Worm (Caenorhabditis elegans) whole organism, early embryonic: Measurements from ENCODE around the gene dpy-26.
"Not testable (repeated sequence)": the region's sequence is repeated elsewhere in the genome, so short reads cannot be mapped to it uniquely, and the experiment has no call there.

Experiments used
- B0310.2 ChIP-seq: sonication (generic microtip); optimal IDR thresholded peaks from 2 replicates; lab custom pipeline; 2016; ENCODE audit warnings: mild to moderate bottlenecking, missing genetic modification characterization, missing compliant biosample characterization
- F13C5.2 ChIP-seq: sonication (generic microtip); optimal IDR thresholded peaks from 2 replicates; lab custom pipeline; 2017; ENCODE audit warnings: mild to moderate bottlenecking, missing genetic modification characterization, inconsistent platforms, missing compliant biosample characterization
- aly-1 ChIP-seq: sonication (generic microtip); optimal IDR thresholded peaks from 2 replicates; lab custom pipeline; 2016; ENCODE audit warnings: missing genetic modification characterization, missing compliant biosample characterization
- ama-1 ChIP-seq: fragments of 150-350 bp; optimal IDR thresholded peaks from 2 replicates; lab custom pipeline; 2014
- ceh-36 ChIP-seq: sonication (generic microtip); optimal IDR thresholded peaks from 2 replicates; lab custom pipeline; 2016; ENCODE audit warnings: missing genetic modification characterization, inconsistent platforms, missing compliant biosample characterization
- ets-7 ChIP-seq: sonication (generic microtip); optimal IDR thresholded peaks from 2 replicates; lab custom pipeline; 2016; ENCODE audit warnings: missing genotype, missing genetic modification characterization, missing compliant biosample characterization
- flt-1 ChIP-seq: fragments of 200-800 bp; sonication (Bioruptor generic); IDR thresholded peaks from 2 replicates; pipeline ENCODE4 v1.3.6; 2022; ENCODE audit warnings: missing genetic modification characterization, missing compliant biosample characterization
- hmbx-1 ChIP-seq: sonication (generic microtip); optimal IDR thresholded peaks from 2 replicates; lab custom pipeline; 2016; ENCODE audit warnings: mild to moderate bottlenecking, missing genetic modification characterization, missing compliant biosample characterization
- hmg-4 ChIP-seq: fragments of 200-800 bp; sonication (Bioruptor generic); optimal IDR thresholded peaks from 2 replicates; lab custom pipeline; 2018; ENCODE audit warnings: mild to moderate bottlenecking, missing genetic modification characterization, missing compliant biosample characterization
- hnd-1 ChIP-seq: sonication (generic microtip); optimal IDR thresholded peaks from 2 replicates; lab custom pipeline; 2016; ENCODE audit warnings: missing genetic modification characterization, missing compliant biosample characterization
- pes-1 ChIP-seq: fragments of 200-800 bp; sonication (Bioruptor generic); IDR thresholded peaks from 2 replicates; pipeline ENCODE4 v1.3.6; 2022; ENCODE audit warnings: missing genetic modification reagents, missing genetic modification characterization, missing compliant biosample characterization
- sea-1 ChIP-seq: fragments of 200-800 bp; sonication (Bioruptor generic); conservative IDR thresholded peaks from 2 replicates; pipeline ENCODE4 v1.3.6; 2022; ENCODE audit warnings: missing genetic modification characterization, missing compliant biosample characterization
- tbx-11 ChIP-seq: fragments of 200-800 bp; sonication (Bioruptor generic); IDR thresholded peaks from 2 replicates; pipeline ENCODE4 v1.3.6; 2022; ENCODE audit warnings: missing genetic modification characterization, missing compliant biosample characterization
- tra-4 ChIP-seq: sonication (generic microtip); optimal IDR thresholded peaks from 2 replicates; lab custom pipeline; 2017; ENCODE audit warnings: missing genetic modification characterization, missing compliant biosample characterization

- TF ChIP-seq tra-4 (tag; lab: Kevin White, UChicago); pes-1 (GFP tag; lab: Robert Waterston, UW); hmbx-1 (tag; lab: Kevin White, UChicago); ama-1; ceh-36 (tag; lab: Kevin White, UChicago); flt-1; aly-1 (tag; lab: Kevin White, UChicago); sea-1 (GFP tag; lab: Robert Waterston, UW); tbx-11 (GFP tag; lab: Robert Waterston, UW); ets-7 (tag; lab: Kevin White, UChicago); hmg-4 (GFP tag; lab: Kevin White, UChicago); B0310.2 (tag; lab: Kevin White, UChicago); F13C5.2 (tag; lab: Kevin White, UChicago); hnd-1 (tag; lab: Kevin White, UChicago): not testable (repeated sequence)
These were observed 27.6 kb upstream of the dpy-26 start, which contains the start of gene igdb-1 for ce11 chrIV:12478711-12479110.
